Worm (Caenorhabditis elegans) whole organism, L4 larva: ENCODE data around the gene T16G1.7.
A peak's percentile ranks its signal among the peaks of the same experiment; 100 is the strongest.

Experiments used
- F26F4.8 ChIP-seq: fragments of 200-800 bp; sonication (Bioruptor generic); conservative IDR thresholded peaks from 2 replicates; pipeline ENCODE4 v1.3.6; 2022; ENCODE audit warnings: missing genetic modification characterization, missing compliant biosample characterization
- R02D3.7 ChIP-seq: fragments of 150-350 bp; sonication (generic microtip); optimal IDR thresholded peaks from 3 replicates; lab custom pipeline; 2014; ENCODE audit warnings: missing biosample characterization, missing genetic modification characterization
- T20F7.1 ChIP-seq: fragments of 200-800 bp; sonication (Bioruptor generic); optimal IDR thresholded peaks from 2 replicates; lab custom pipeline; 2018; ENCODE audit warnings: mild to moderate bottlenecking, missing genetic modification characterization, missing compliant biosample characterization
- aha-1 ChIP-seq: fragments of 150-350 bp; peaks from one replicate; lab custom pipeline; 2014; ENCODE audit warnings: missing biosample characterization, missing genetic modification characterization
- aly-2 ChIP-seq: sonication (generic microtip); optimal IDR thresholded peaks from 2 replicates; lab custom pipeline; 2018; ENCODE audit warnings: missing biosample characterization, missing genetic modification characterization
- ctbp-1 ChIP-seq: fragments of 200-800 bp; sonication (Bioruptor generic); IDR thresholded peaks from 2 replicates; pipeline ENCODE4 v1.3.6; 2022; ENCODE audit warnings: missing genetic modification reagents, missing genetic modification characterization, missing compliant biosample characterization
- dmd-6 ChIP-seq: fragments of 200-800 bp; sonication (Bioruptor generic); IDR thresholded peaks from 2 replicates; pipeline ENCODE4 v1.3.6; 2022; ENCODE audit warnings: missing genetic modification reagents, missing genetic modification characterization, missing compliant biosample characterization
- dmd-9 ChIP-seq: fragments of 200-800 bp; sonication (Bioruptor generic); IDR thresholded peaks from 2 replicates; pipeline ENCODE4 v1.3.6; 2022; ENCODE audit warnings: missing genetic modification reagents, missing genetic modification characterization, missing compliant biosample characterization
- dpl-1 ChIP-seq: fragments of 150-350 bp; optimal IDR thresholded peaks from 2 replicates; lab custom pipeline; 2014; ENCODE audit warnings: missing biosample characterization, missing genetic modification reagents, missing genetic modification characterization
- duxl-1 ChIP-seq: sonication (generic microtip); optimal IDR thresholded peaks from 2 replicates; lab custom pipeline; 2016; ENCODE audit warnings: mild to moderate bottlenecking, missing genetic modification characterization, moderate library complexity, missing compliant biosample characterization; ENCODE audit not compliant: poor library complexity
- dve-1 ChIP-seq: sonication (generic microtip); optimal IDR thresholded peaks from 2 replicates; lab custom pipeline; 2017; ENCODE audit warnings: antibody characterized with exemption, mild to moderate bottlenecking, missing genetic modification characterization, missing compliant biosample characterization; ENCODE audit not compliant: insufficient read depth
- fkh-10 ChIP-seq: fragments of 150-350 bp; optimal IDR thresholded peaks from 2 replicates; lab custom pipeline; 2014; ENCODE audit warnings: missing biosample characterization, missing genetic modification reagents, missing genetic modification characterization
- fos-1 ChIP-seq: fragments of 150-350 bp; optimal IDR thresholded peaks from 2 replicates; lab custom pipeline; 2014; ENCODE audit warnings: missing biosample characterization, missing genetic modification characterization
- jun-1 ChIP-seq: fragments of 150-350 bp; optimal IDR thresholded peaks from 2 replicates; lab custom pipeline; 2014; ENCODE audit warnings: missing biosample characterization, missing genetic modification reagents, missing genetic modification characterization
- lin-1 ChIP-seq: fragments of 200-800 bp; sonication (Bioruptor generic); IDR thresholded peaks from 2 replicates; pipeline ENCODE4 v1.3.6; 2022; ENCODE audit warnings: missing genetic modification reagents, missing genetic modification characterization, missing compliant biosample characterization
- lin-13 ChIP-seq: fragments of 150-350 bp; optimal IDR thresholded peaks from 2 replicates; lab custom pipeline; 2014; ENCODE audit warnings: missing biosample characterization, missing genetic modification reagents, missing genetic modification characterization
- lin-38 ChIP-seq: fragments of 200-800 bp; sonication (Bioruptor generic); IDR thresholded peaks from 2 replicates; pipeline ENCODE4 v1.3.6; 2022; ENCODE audit warnings: missing genetic modification reagents, missing genetic modification characterization, missing compliant biosample characterization
- lin-39 ChIP-seq: fragments of 150-350 bp; optimal IDR thresholded peaks from 2 replicates; lab custom pipeline; 2014; ENCODE audit warnings: missing biosample characterization, missing genetic modification reagents, missing genetic modification characterization
- lsy-2 ChIP-seq, 2 experiments: fragments of 150-350 bp in 1 of 2; sonication (generic microtip) in 1 of 2; optimal IDR thresholded peaks; 2 replicates each; lab custom pipeline; 2014 to 2017; ENCODE audit warnings: missing biosample characterization in 2 of 2, missing genetic modification characterization in 2 of 2
- madf-5 ChIP-seq, 2 experiments: fragments of 200-800 bp; sonication (Bioruptor generic); IDR thresholded peaks; 2 replicates each; pipeline ENCODE4 v1.3.6; 2022; ENCODE audit warnings: missing compliant biosample characterization in 2 of 2, missing genetic modification characterization in 2 of 2
- mdt-29 ChIP-seq: fragments of 200-800 bp; sonication (Bioruptor generic); IDR thresholded peaks from 2 replicates; pipeline ENCODE4 v1.3.6; 2022; ENCODE audit warnings: missing genetic modification reagents, missing genetic modification characterization, missing compliant biosample characterization
- mep-1 ChIP-seq: fragments of 150-350 bp; sonication (generic microtip); optimal IDR thresholded peaks from 3 replicates; lab custom pipeline; 2014; ENCODE audit warnings: missing biosample characterization, missing genetic modification characterization
- mes-2 ChIP-seq: sonication (generic microtip); optimal IDR thresholded peaks from 2 replicates; lab custom pipeline; 2016; ENCODE audit warnings: missing genotype, mild to moderate bottlenecking, missing genetic modification characterization, missing compliant biosample characterization; ENCODE audit not compliant: poor library complexity, severe bottlenecking
- mxl-2 ChIP-seq: fragments of 200-800 bp; sonication (Bioruptor generic); conservative IDR thresholded peaks from 2 replicates; pipeline ENCODE4 v1.3.6; 2022; ENCODE audit warnings: missing genetic modification reagents, missing genetic modification characterization, missing compliant biosample characterization
- mxl-3 ChIP-seq: fragments of 200-800 bp; sonication (Bioruptor generic); optimal IDR thresholded peaks from 2 replicates; lab custom pipeline; 2018; ENCODE audit warnings: mild to moderate bottlenecking, missing genetic modification characterization, missing compliant biosample characterization
- nhr-10 ChIP-seq: fragments of 150-350 bp; optimal IDR thresholded peaks from 2 replicates; lab custom pipeline; 2014; ENCODE audit warnings: missing biosample characterization, missing genetic modification characterization
- nhr-102 ChIP-seq: sonication (generic microtip); optimal IDR thresholded peaks from 2 replicates; lab custom pipeline; 2016; ENCODE audit warnings: mild to moderate bottlenecking, missing genetic modification characterization, moderate library complexity, missing compliant biosample characterization
- nhr-11 ChIP-seq: fragments of 150-350 bp; optimal IDR thresholded peaks from 2 replicates; lab custom pipeline; 2014; ENCODE audit warnings: missing biosample characterization, missing genetic modification characterization
- nhr-111 ChIP-seq: fragments of 200-800 bp; sonication (Bioruptor generic); optimal IDR thresholded peaks from 2 replicates; lab custom pipeline; 2018; ENCODE audit warnings: mild to moderate bottlenecking, missing genetic modification characterization, missing compliant biosample characterization
- nhr-25 ChIP-seq: sonication (generic microtip); optimal IDR thresholded peaks from 2 replicates; lab custom pipeline; 2017; ENCODE audit warnings: missing genetic modification characterization, mild to moderate bottlenecking, missing compliant biosample characterization, antibody characterized with exemption, moderate library complexity, borderline replicate concordance; ENCODE audit not compliant: insufficient read depth
- nhr-6 ChIP-seq: fragments of 150-350 bp; optimal IDR thresholded peaks from 2 replicates; lab custom pipeline; 2014; ENCODE audit warnings: missing biosample characterization, missing genetic modification characterization
- pha-4 ChIP-seq, 2 experiments: fragments of 150-350 bp in 1 of 2; fragments of 200-800 bp in 1 of 2; sonication (Bioruptor generic) in 1 of 2; IDR thresholded peaks in 1 of 2; optimal IDR thresholded peaks in 1 of 2; 2 replicates each; pipeline versions ENCODE4 v1.3.6 to Lab custom; 2014 to 2022; ENCODE audit warnings: missing genetic modification characterization in 2 of 2, missing genetic modification reagents in 2 of 2, missing biosample characterization in 1 of 2, missing compliant biosample characterization in 1 of 2
- php-3 ChIP-seq: fragments of 200-800 bp; sonication (Bioruptor generic); IDR thresholded peaks from 2 replicates; pipeline ENCODE4 v1.3.6; 2022; ENCODE audit warnings: missing genetic modification reagents, missing genetic modification characterization, missing compliant biosample characterization
- pqm-1 ChIP-seq: sonication (generic microtip); optimal IDR thresholded peaks from 2 replicates; lab custom pipeline; 2017; ENCODE audit warnings: missing biosample characterization, missing genetic modification characterization
- rbr-2 ChIP-seq: sonication (generic microtip); optimal IDR thresholded peaks from 2 replicates; lab custom pipeline; 2016; ENCODE audit warnings: missing genotype, missing genetic modification characterization, missing compliant biosample characterization
- saeg-2 ChIP-seq: fragments of 200-800 bp; sonication (Bioruptor generic); IDR thresholded peaks from 2 replicates; pipeline ENCODE4 v1.3.6; 2022; ENCODE audit warnings: missing genetic modification reagents, missing genetic modification characterization, missing compliant biosample characterization
- snpc-1.2 ChIP-seq: fragments of 200-800 bp; sonication (Bioruptor generic); IDR thresholded peaks from 2 replicates; pipeline ENCODE4 v1.3.6; 2022; ENCODE audit warnings: missing genetic modification reagents, missing genetic modification characterization, missing compliant biosample characterization
- snpc-4 ChIP-seq: fragments of 150-350 bp; optimal IDR thresholded peaks from 2 replicates; lab custom pipeline; 2014; ENCODE audit warnings: missing biosample characterization, missing genetic modification characterization
- unc-62 ChIP-seq, 3 experiments: fragments of 150-350 bp in 1 of 3; sonication (generic microtip); optimal IDR thresholded peaks in 2 of 3; peaks in 1 of 3; 1 replicate in 1 of 3; 2 replicates in 2 of 3; lab custom pipeline; 2014 to 2017; ENCODE audit warnings: missing biosample characterization in 3 of 3, missing genetic modification characterization in 3 of 3, missing genetic modification reagents in 3 of 3, missing genotype in 1 of 3
- zag-1 ChIP-seq: fragments of 150-350 bp; optimal IDR thresholded peaks from 2 replicates; lab custom pipeline; 2014; ENCODE audit warnings: missing biosample characterization, missing genetic modification characterization
- zfp-2 ChIP-seq: sonication (generic microtip); optimal IDR thresholded peaks from 2 replicates; lab custom pipeline; 2016; ENCODE audit warnings: mild to moderate bottlenecking, missing genetic modification characterization, missing compliant biosample characterization

The T16G1.7 gene

ce11 chrV:12934976-12935375 lies at the start of gene T16G1.7 (continued):
- no peak for TF ChIP-seq R02D3.7
- TF ChIP-seq pqm-1 (tag; lab: Kevin White, UChicago), result peak; percentile 98
- no peak for TF ChIP-seq rbr-2 (tag; lab: Kevin White, UChicago)
- TF ChIP-seq dmd-6 (GFP tag; lab: Robert Waterston, UW), result peak; percentile 96
- no peak for TF ChIP-seq mxl-2 (GFP tag; lab: Robert Waterston, UW)
- no peak for TF ChIP-seq dmd-9
- no peak for TF ChIP-seq aly-2 (tag; lab: Kevin White, UChicago)
- TF ChIP-seq zfp-2 (tag; lab: Kevin White, UChicago), result no peak
- TF ChIP-seq pha-4 (GFP tag; IDR thresholded peaks at IDR 0.05; lab: Robert Waterston, UW), result no peak
- TF ChIP-seq pha-4 (tag; optimal IDR thresholded peaks at IDR 0.05; lab: Kevin White, UChicago), result no peak
- TF ChIP-seq unc-62 (GFP tag; optimal IDR thresholded peaks at IDR 0.05 in 1 of 2; lab: Kevin White, UChicago), result peak in 1 of 2 experiments; percentile 26
- no peak for TF ChIP-seq unc-62 (tag; optimal IDR thresholded peaks at IDR 0.05; lab: Kevin White, UChicago)
- TF ChIP-seq lin-1 (GFP tag; lab: Robert Waterston, UW), result peak; percentile 72; the same call in 1 of the 2 replicates
- no peak for TF ChIP-seq dpl-1 (GFP tag; lab: Kevin White, UChicago)
- no peak for TF ChIP-seq snpc-1.2 (GFP tag; lab: Robert Waterston, UW)
- TF ChIP-seq nhr-25 (tag; lab: Kevin White, UChicago), result no peak
- TF ChIP-seq nhr-11 (tag; lab: Kevin White, UChicago), result no peak
- no peak for TF ChIP-seq madf-5 (GFP tag; IDR thresholded peaks at IDR 0.05; lab: Robert Waterston, UW)
- TF ChIP-seq fos-1 (tag; lab: Kevin White, UChicago), result no peak
- no peak for TF ChIP-seq duxl-1 (tag; lab: Kevin White, UChicago)
- TF ChIP-seq aha-1 (tag; lab: Kevin White, UChicago), result peak; percentile 29
- no peak for TF ChIP-seq lin-13 (GFP tag; lab: Kevin White, UChicago)
- no peak for TF ChIP-seq jun-1
- no peak for TF ChIP-seq mdt-29
- no peak for TF ChIP-seq snpc-4 (tag; lab: Kevin White, UChicago)
- no peak for TF ChIP-seq F26F4.8 (GFP tag; lab: Robert Waterston, UW)
- TF ChIP-seq nhr-111, result no peak
- no peak for TF ChIP-seq saeg-2

ce11 chrV:12974047-12974446 lies 39.1 kb upstream of the T16G1.7 start:
- TF ChIP-seq unc-62 (GFP tag; optimal IDR thresholded peaks at IDR 0.05 in 1 of 2; lab: Kevin White, UChicago) (peak in 1 of 2 experiments; percentile 59), unc-62 (tag; optimal IDR thresholded peaks at IDR 0.05; lab: Kevin White, UChicago) (no peak), zag-1 (tag; lab: Kevin White, UChicago) (no peak), nhr-10 (tag; lab: Kevin White, UChicago) (no peak), mxl-3 (GFP tag; lab: Kevin White, UChicago) (no peak), dpl-1 (GFP tag; lab: Kevin White, UChicago) (no peak), ctbp-1 (GFP tag; lab: Robert Waterston, UW) (no peak), nhr-102 (no peak), php-3 (GFP tag; lab: Robert Waterston, UW) (no peak)

ce11 chrV:12970575-12971160 lies 35.8 kb upstream of the T16G1.7 start, which contains the start of gene pnn-1:
Gene pnn-1, plus strand, starts transcription at chrV:12971110.
- TF ChIP-seq mep-1 (tag; lab: Kevin White, UChicago), result peak; percentile 19
- peak; percentile 75 for TF ChIP-seq lin-38 (GFP tag; lab: Robert Waterston, UW)
- peak; percentile 68 for TF ChIP-seq mes-2 (tag; lab: Kevin White, UChicago)
- no peak for TF ChIP-seq fkh-10 (GFP tag; lab: Kevin White, UChicago)
- TF ChIP-seq lin-39 (tag; lab: Kevin White, UChicago), result no peak
- peak; percentile 74 for TF ChIP-seq T20F7.1 (GFP tag; lab: Kevin White, UChicago)
- no peak for TF ChIP-seq dmd-9
- TF ChIP-seq dve-1 (tag; lab: Kevin White, UChicago), result peak; percentile 34
- TF ChIP-seq lsy-2 (tag; optimal IDR thresholded peaks at IDR 0.05; lab: Kevin White, UChicago), result peak in 1 of 2 experiments; percentile 90
- peak; percentile 44 for TF ChIP-seq nhr-6 (tag; lab: Kevin White, UChicago)
- TF ChIP-seq dpl-1 (GFP tag; lab: Kevin White, UChicago), result peak; percentile 50
